Worm (Caenorhabditis elegans): ENCODE data around the gene C10E2.5.

Gene C10E2.5

DNA sequence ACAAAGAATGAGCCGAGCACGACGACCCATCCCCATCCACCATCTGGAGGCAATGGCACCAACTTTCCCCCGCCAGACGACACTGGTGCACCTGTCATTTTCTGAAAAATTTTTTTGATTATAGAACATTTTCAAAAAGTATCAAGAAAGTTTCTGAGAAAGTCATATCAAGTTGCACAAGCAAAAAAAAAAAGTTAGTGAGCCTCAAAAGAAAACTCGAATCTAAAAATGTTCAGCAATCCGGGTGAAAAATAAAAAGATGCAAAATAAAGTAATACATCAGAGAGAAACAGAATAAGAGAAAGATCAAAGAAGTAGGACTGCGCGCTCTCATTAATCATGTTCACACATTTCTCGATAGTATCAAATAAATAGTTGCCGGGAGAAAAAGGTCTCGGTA, 16.0 kb upstream of the C10E2.5 start, which contains the start of gene mct-6:
mct-6 (minus strand) TSS at position 101 of the 400 bp plus-strand sequence.
- TF ChIP-seq cnd-1 (tag; optimal IDR thresholded peaks at IDR 0.05) = no peak
- TF ChIP-seq unc-62 (GFP tag; optimal IDR thresholded peaks at IDR 0.05) = peak; percentile 8
- no peak for TF ChIP-seq flh-1 (GFP tag; optimal IDR thresholded peaks at IDR 0.05)

DNA sequence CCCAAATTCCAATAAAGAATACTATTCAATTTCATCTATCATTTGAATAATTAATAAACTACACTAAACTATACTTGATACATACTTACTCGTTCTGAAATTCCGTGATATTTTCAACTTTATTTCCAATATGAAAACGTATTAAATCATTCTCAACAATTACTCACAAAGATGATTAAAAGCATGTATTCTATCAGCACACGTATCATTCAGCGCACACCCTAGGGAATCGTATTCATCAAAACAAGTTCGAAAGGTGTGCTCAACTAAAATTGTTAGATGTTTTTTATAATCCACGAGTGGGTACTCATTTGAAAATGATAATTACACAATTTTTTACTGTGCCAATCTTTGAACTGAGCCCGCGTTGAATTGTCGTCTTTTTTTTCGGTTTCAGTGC, 8.2 kb upstream of the C10E2.5 start, which contains the start of gene C10E2.1:
C10E2.1 (plus strand) TSS at position 301 of the 400 bp plus-strand sequence.
- no peak for TF ChIP-seq ceh-43 (GFP tag; optimal IDR thresholded peaks at IDR 0.05)
- no peak for TF ChIP-seq cnd-1 (tag; optimal IDR thresholded peaks at IDR 0.05)
- no peak for TF ChIP-seq snpc-4 (tag; optimal IDR thresholded peaks at IDR 0.05)
- no peak for TF ChIP-seq ces-1 (GFP tag; optimal IDR thresholded peaks at IDR 0.05)
- TF ChIP-seq ztf-11 (tag; optimal IDR thresholded peaks at IDR 0.05) = no peak
- no peak for TF ChIP-seq bed-3 (GFP tag; optimal IDR thresholded peaks at IDR 0.05)
- no peak for TF ChIP-seq zip-8 (tag; optimal IDR thresholded peaks at IDR 0.05)

DNA sequence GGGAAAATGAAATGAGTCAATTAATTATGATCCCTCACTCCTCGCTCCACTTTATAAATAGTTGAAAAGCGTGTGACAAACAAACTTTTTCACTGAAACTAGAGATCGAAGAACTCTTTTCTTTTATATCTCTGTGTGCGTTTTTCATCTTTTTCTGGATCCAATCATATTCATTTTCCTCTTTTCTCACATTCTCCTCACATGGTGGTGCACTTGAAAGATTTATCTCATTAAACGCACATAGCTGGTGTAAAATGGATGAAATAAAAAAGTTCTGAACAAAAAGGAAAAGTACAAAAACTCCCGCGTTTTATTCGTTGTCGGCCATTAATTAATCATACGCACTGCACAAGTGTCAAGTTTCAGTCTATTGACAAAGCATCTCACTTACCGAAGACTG, 2.2 kb downstream of the C10E2.5 start:
- TF ChIP-seq lin-13 (tag; optimal IDR thresholded peaks at IDR 0.05) (no peak), unc-39 (tag; optimal IDR thresholded peaks at IDR 0.05) (no peak), ces-1 (GFP tag; optimal IDR thresholded peaks at IDR 0.05) (no peak), zip-8 (tag; optimal IDR thresholded peaks at IDR 0.05) (no peak), bed-3 (GFP tag; optimal IDR thresholded peaks at IDR 0.05) (no peak), snpc-4 (tag; optimal IDR thresholded peaks at IDR 0.05) (no peak), sptf-1 (tag; optimal IDR thresholded peaks at IDR 0.05) (no peak), blmp-1 (tag; optimal IDR thresholded peaks at IDR 0.05) (no peak), cnd-1 (tag; optimal IDR thresholded peaks at IDR 0.05) (no peak), lsy-2 (tag; optimal IDR thresholded peaks at IDR 0.05) (no peak), nhr-237 (tag; optimal IDR thresholded peaks at IDR 0.05) (no peak), hlh-1 (tag; optimal IDR thresholded peaks at IDR 0.05) (no peak)

DNA sequence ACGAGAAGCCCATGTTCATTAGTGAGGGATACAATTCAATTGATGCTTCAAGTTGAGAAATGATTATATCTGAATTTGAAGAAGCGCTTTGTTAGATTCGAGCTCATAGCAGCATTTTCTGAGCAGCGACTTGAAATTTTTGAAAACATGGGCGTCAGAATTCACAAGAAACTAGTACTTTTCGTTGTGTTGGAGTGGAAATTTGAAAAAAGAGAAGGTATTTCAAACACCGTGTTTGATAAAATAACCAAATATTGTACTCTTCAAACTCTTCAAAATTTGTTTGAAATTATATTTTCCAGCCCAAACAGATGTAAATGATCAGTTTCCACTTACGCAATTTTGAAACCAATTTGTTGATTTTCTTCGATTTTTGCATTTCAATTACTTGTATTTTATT, 9.4 kb downstream of the C10E2.5 start, which contains the start of gene C10E2.2:
C10E2.2 (plus strand) TSS at position 301 of the 400 bp plus-strand sequence.
- no peak for TF ChIP-seq lin-13 (tag; optimal IDR thresholded peaks at IDR 0.05)
- no peak for TF ChIP-seq lsy-2 (tag; optimal IDR thresholded peaks at IDR 0.05)
- no peak for TF ChIP-seq ham-2 (GFP tag; optimal IDR thresholded peaks at IDR 0.05)
- no peak for TF ChIP-seq unc-62 (GFP tag; optimal IDR thresholded peaks at IDR 0.05)
- no peak for TF ChIP-seq snpc-4 (tag; optimal IDR thresholded peaks at IDR 0.05)
- no peak for TF ChIP-seq ceh-83 (GFP tag; optimal IDR thresholded peaks at IDR 0.05)
- TF ChIP-seq sptf-1 (tag; optimal IDR thresholded peaks at IDR 0.05) = no peak
- no peak for TF ChIP-seq nhr-28 (tag; optimal IDR thresholded peaks at IDR 0.05)

DNA sequence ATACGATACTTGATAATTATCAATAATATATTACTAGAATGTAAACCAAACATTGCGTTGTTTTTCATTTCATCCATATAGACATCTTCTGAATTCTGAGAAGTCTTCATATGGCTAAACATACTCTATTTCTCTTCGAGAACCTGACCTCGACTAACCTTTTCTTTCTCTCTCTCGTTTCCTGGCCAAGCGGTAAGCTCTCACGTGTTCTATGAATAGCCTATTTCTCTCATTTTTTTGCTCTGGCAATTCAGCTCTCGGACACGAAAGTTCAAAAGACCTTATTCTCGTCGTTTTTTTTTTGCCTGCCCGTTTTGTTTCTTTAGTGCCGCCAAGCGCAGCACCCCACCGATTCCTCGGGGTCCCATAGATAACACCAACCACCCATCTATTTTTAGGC, 16.9 kb downstream of the C10E2.5 start:
- TF ChIP-seq snpc-4 (tag; optimal IDR thresholded peaks at IDR 0.05) (no peak), ztf-11 (tag; optimal IDR thresholded peaks at IDR 0.05) (no peak), flh-1 (GFP tag; optimal IDR thresholded peaks at IDR 0.05) (no peak), unc-62 (GFP tag; optimal IDR thresholded peaks at IDR 0.05) (no peak), tbx-8 (GFP tag; optimal IDR thresholded peaks at IDR 0.05) (no peak), hlh-1 (tag; optimal IDR thresholded peaks at IDR 0.05) (no peak), elt-3 (tag; optimal IDR thresholded peaks at IDR 0.05) (no peak), lsy-2 (tag; optimal IDR thresholded peaks at IDR 0.05) (no peak), nhr-28 (tag; optimal IDR thresholded peaks at IDR 0.05) (no peak), nhr-2 (tag; optimal IDR thresholded peaks at IDR 0.05) (no peak)

DNA sequence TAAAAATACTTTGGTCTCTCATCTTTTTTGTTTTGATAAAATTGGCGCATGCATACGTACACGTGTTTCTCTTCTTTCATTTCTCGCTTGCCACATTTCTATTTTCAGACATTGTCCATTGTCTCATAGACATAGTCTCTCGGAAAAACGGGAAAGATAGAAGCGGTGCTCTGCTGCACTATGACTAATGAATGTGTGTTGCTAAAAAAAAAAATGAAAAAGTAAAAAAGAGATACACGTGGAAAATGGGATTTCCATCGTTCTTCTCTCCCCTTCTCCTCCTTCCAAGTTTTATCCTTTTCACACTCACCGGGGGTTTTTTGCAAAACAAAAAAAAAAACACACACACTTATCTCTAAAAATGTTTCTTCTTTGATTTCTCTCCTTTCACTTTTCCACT, 19.4 kb downstream of the C10E2.5 start:
- TF ChIP-seq M03D4.4 (tag; optimal IDR thresholded peaks at IDR 0.05) (no peak), unc-39 (tag; optimal IDR thresholded peaks at IDR 0.05) (no peak), lin-32 (GFP tag; optimal IDR thresholded peaks at IDR 0.05) (no peak), ham-2 (GFP tag; optimal IDR thresholded peaks at IDR 0.05) (no peak)

DNA sequence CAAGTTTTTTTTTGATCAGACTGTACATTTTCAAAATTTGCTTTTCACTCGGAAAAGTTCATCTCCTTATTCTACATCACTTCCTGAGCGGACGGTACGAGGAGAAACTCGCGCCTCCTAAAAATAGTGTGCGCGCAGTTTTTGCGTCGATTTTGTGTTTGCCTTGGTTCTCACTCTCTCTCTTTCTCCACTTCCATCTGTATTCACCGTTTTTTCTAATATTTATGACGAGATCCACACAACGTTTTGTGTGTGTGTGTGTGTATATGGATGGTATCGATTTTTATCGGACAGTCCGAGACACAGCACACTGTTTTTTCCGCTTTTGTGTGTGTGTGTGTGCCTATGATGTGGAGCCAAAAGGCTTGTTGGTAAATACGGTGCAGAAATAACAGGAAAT, 21.0 kb downstream of the C10E2.5 start:
- TF ChIP-seq lsy-2 (tag; optimal IDR thresholded peaks at IDR 0.05) (no peak), bed-3 (GFP tag; optimal IDR thresholded peaks at IDR 0.05) (no peak), drap-1 (GFP tag; optimal IDR thresholded peaks at IDR 0.05) (no peak), M03D4.4 (tag; optimal IDR thresholded peaks at IDR 0.05) (no peak), elt-1 (tag; optimal IDR thresholded peaks at IDR 0.05; ENCODE audit: borderline replicate concordance, insufficient read depth) (no peak), mep-1 (tag; optimal IDR thresholded peaks at IDR 0.05) (no peak), pha-4 (tag; optimal IDR thresholded peaks at IDR 0.05) (no peak), sptf-1 (tag; optimal IDR thresholded peaks at IDR 0.05) (no peak), ces-1 (GFP tag; optimal IDR thresholded peaks at IDR 0.05) (no peak), sem-2 (GFP tag; optimal IDR thresholded peaks at IDR 0.05) (no peak), ceh-39 (tag; optimal IDR thresholded peaks at IDR 0.05) (no peak), tbx-8 (GFP tag; optimal IDR thresholded peaks at IDR 0.05) (no peak), snpc-4 (tag; optimal IDR thresholded peaks at IDR 0.05) (no peak), blmp-1 (tag; optimal IDR thresholded peaks at IDR 0.05) (no peak), ztf-11 (tag; optimal IDR thresholded peaks at IDR 0.05) (no peak), flh-1 (GFP tag; optimal IDR thresholded peaks at IDR 0.05) (no peak), lin-32 (GFP tag; optimal IDR thresholded peaks at IDR 0.05) (no peak), cnd-1 (tag; optimal IDR thresholded peaks at IDR 0.05) (no peak), ceh-43 (GFP tag; optimal IDR thresholded peaks at IDR 0.05) (no peak), elt-3 (tag; optimal IDR thresholded peaks at IDR 0.05) (no peak)
